Fruit fly (Drosophila melanogaster) whole organism, embryonic: Measurements from ENCODE around the gene Muted.

ENCODE experiments used
- Adf1 ChIP-seq: fragments of 200-800 bp; sonication (Bioruptor generic); IDR thresholded peaks from 2 replicates; pipeline ENCODE4 v1.3.6; 2022; ENCODE audit warnings: missing biosample characterization, missing genetic modification characterization
- Antp ChIP-seq: fragments of 200-800 bp; sonication (Bioruptor generic); optimal IDR thresholded peaks from 3 replicates; lab custom pipeline; 2016; ENCODE audit warnings: missing biosample characterization, missing genetic modification characterization
- Asciz ChIP-seq: fragments of 200-800 bp; sonication (Bioruptor generic); optimal IDR thresholded peaks from 2 replicates; lab custom pipeline; 2017; ENCODE audit warnings: missing biosample characterization, mild to moderate bottlenecking, missing genetic modification characterization, missing genetic modification reagents
- Awh ChIP-seq: fragments of 200-800 bp; sonication (Bioruptor generic); IDR thresholded peaks from 2 replicates; pipeline ENCODE4, ENCODE4 v1.3.6; 2022; ENCODE audit warnings: missing biosample characterization, missing genetic modification characterization
- CG10147 ChIP-seq: fragments of 200-800 bp; sonication (Bioruptor generic); optimal IDR thresholded peaks from 2 replicates; lab custom pipeline; 2019; ENCODE audit warnings: missing biosample characterization, mild to moderate bottlenecking, missing genetic modification characterization, moderate library complexity
- CG10462 ChIP-seq: fragments of 200-800 bp; sonication (Bioruptor generic); optimal IDR thresholded peaks from 2 replicates; lab custom pipeline; 2016; ENCODE audit warnings: missing biosample characterization, missing genetic modification characterization
- CG12744 ChIP-seq: fragments of 200-800 bp; sonication (Bioruptor generic); optimal IDR thresholded peaks from 2 replicates; lab custom pipeline; 2016; ENCODE audit warnings: missing biosample characterization, missing genetic modification characterization
- CG13424 ChIP-seq: fragments of 200-800 bp; sonication (Bioruptor generic); optimal IDR thresholded peaks from 2 replicates; lab custom pipeline; 2019; ENCODE audit warnings: missing biosample characterization, mild to moderate bottlenecking, missing genetic modification characterization, moderate library complexity
- CG13624 ChIP-seq: fragments of 200-800 bp; sonication (Bioruptor generic); optimal IDR thresholded peaks from 2 replicates; lab custom pipeline; 2016; ENCODE audit warnings: missing biosample characterization, missing genetic modification characterization
- CG17802 ChIP-seq: fragments of 200-800 bp; sonication (Bioruptor generic); optimal IDR thresholded peaks from 2 replicates; lab custom pipeline; 2018; ENCODE audit warnings: missing biosample characterization, mild to moderate bottlenecking, missing genetic modification characterization, moderate library complexity
- CG17912 ChIP-seq: fragments of 200-800 bp; sonication (Bioruptor generic); optimal IDR thresholded peaks from 2 replicates; lab custom pipeline; 2018; ENCODE audit warnings: missing biosample characterization, mild to moderate bottlenecking, missing genetic modification characterization
- CG2199 ChIP-seq: fragments of 200-800 bp; sonication (Bioruptor generic); IDR thresholded peaks from 3 replicates; pipeline ENCODE4 v1.3.6; 2022; ENCODE audit warnings: missing biosample characterization, missing genetic modification characterization
- CG2678 ChIP-seq: fragments of 200-800 bp; sonication (Bioruptor generic); optimal IDR thresholded peaks from 3 replicates; lab custom pipeline; 2019; ENCODE audit warnings: missing biosample characterization, mild to moderate bottlenecking, missing genetic modification characterization, moderate library complexity
- CG31441 ChIP-seq: fragments of 200-800 bp; sonication (Bioruptor generic); IDR thresholded peaks from 2 replicates; pipeline ENCODE4 v1.3.6; 2022; ENCODE audit warnings: missing biosample characterization, missing genetic modification characterization
- CG32772 ChIP-seq: fragments of 200-800 bp; sonication (Bioruptor generic); IDR thresholded peaks from 2 replicates; pipeline ENCODE4 v1.3.6; 2022; ENCODE audit warnings: missing biosample characterization, missing genetic modification characterization
- CG3838 ChIP-seq: fragments of 200-800 bp; sonication (Bioruptor generic); optimal IDR thresholded peaks from 3 replicates; lab custom pipeline; 2016; ENCODE audit warnings: missing biosample characterization, missing genetic modification characterization
- CG4730 ChIP-seq: fragments of 200-800 bp; sonication (Bioruptor generic); IDR thresholded peaks from 2 replicates; pipeline ENCODE4 v1.3.6; 2022; ENCODE audit warnings: missing biosample characterization, missing genetic modification characterization
- CG9215 ChIP-seq: fragments of 200-800 bp; sonication (Bioruptor generic); IDR thresholded peaks from 2 replicates; pipeline ENCODE4 v1.3.6; 2022; ENCODE audit warnings: missing biosample characterization, missing genetic modification characterization
- Dad ChIP-seq: fragments of 200-800 bp; sonication (Bioruptor generic); optimal IDR thresholded peaks from 3 replicates; lab custom pipeline; 2016; ENCODE audit warnings: missing biosample characterization, missing genetic modification characterization
- Dip3 ChIP-seq: fragments of 200-800 bp; sonication (Bioruptor generic); optimal IDR thresholded peaks from 3 replicates; lab custom pipeline; 2016; ENCODE audit warnings: missing biosample characterization, missing genetic modification characterization
- Dll ChIP-seq: fragments of 200-800 bp; sonication (Bioruptor generic); IDR thresholded peaks from 4 replicates; pipeline ENCODE4 v1.3.6; 2022; ENCODE audit warnings: missing biosample characterization, missing genetic modification characterization; ENCODE audit not compliant: partially characterized antibody
- E2f1 ChIP-seq: fragments of 200-800 bp; sonication (Bioruptor generic); IDR thresholded peaks from 2 replicates; pipeline ENCODE4 v1.3.6; 2022; ENCODE audit warnings: missing biosample characterization, missing genetic modification characterization
- Ets65A ChIP-seq: fragments of 200-800 bp; sonication (Bioruptor generic); peaks from one replicate; lab custom pipeline; 2016; ENCODE audit warnings: missing biosample characterization, missing genetic modification characterization
- Hey ChIP-seq: fragments of 200-800 bp; sonication (Bioruptor generic); optimal IDR thresholded peaks from 3 replicates; lab custom pipeline; 2018; ENCODE audit warnings: missing biosample characterization, mild to moderate bottlenecking, missing genetic modification characterization
- NC2β ChIP-seq: fragments of 200-800 bp; sonication (Bioruptor generic); optimal IDR thresholded peaks from 2 replicates; lab custom pipeline; 2016; ENCODE audit warnings: missing biosample characterization, missing genetic modification characterization
- Pdp1 ChIP-seq, 2 experiments: fragments of 200-800 bp; sonication (Bioruptor generic); optimal IDR thresholded peaks; 3 replicates each; lab custom pipeline; 2016; ENCODE audit warnings: missing biosample characterization in 2 of 2, missing genetic modification characterization in 2 of 2, mild to moderate bottlenecking in 1 of 2, moderate library complexity in 1 of 2
- Sox100B ChIP-seq: fragments of 200-800 bp; sonication (Bioruptor generic); optimal IDR thresholded peaks from 3 replicates; lab custom pipeline; 2018; ENCODE audit warnings: missing biosample characterization, mild to moderate bottlenecking, missing genetic modification characterization
- Spps ChIP-seq: fragments of 200-800 bp; sonication (Bioruptor generic); optimal IDR thresholded peaks from 2 replicates; lab custom pipeline; 2018; ENCODE audit warnings: missing biosample characterization, mild to moderate bottlenecking, missing genetic modification characterization
- Vsx1 ChIP-seq: fragments of 200-800 bp; sonication (Bioruptor generic); optimal IDR thresholded peaks from 2 replicates; lab custom pipeline; 2017; ENCODE audit warnings: missing biosample characterization, mild to moderate bottlenecking, missing genetic modification characterization, missing genetic modification reagents
- abd-A ChIP-seq: fragments of 200-800 bp; sonication (Bioruptor generic); optimal IDR thresholded peaks from 3 replicates; lab custom pipeline; 2019; ENCODE audit warnings: missing biosample characterization, mild to moderate bottlenecking, missing genetic modification characterization, moderate library complexity
- ac ChIP-seq: fragments of 200-800 bp; sonication (Bioruptor generic); optimal IDR thresholded peaks from 3 replicates; lab custom pipeline; 2017; ENCODE audit warnings: missing biosample characterization, mild to moderate bottlenecking, missing genetic modification characterization
- bsh ChIP-seq, 2 experiments: fragments of 200-800 bp; sonication (Bioruptor generic); optimal IDR thresholded peaks; 2 replicates each; lab custom pipeline; 2017 to 2018; ENCODE audit warnings: mild to moderate bottlenecking in 2 of 2, missing biosample characterization in 2 of 2, missing genetic modification characterization in 2 of 2, moderate library complexity in 1 of 2
- caup ChIP-seq: fragments of 200-800 bp; sonication (Bioruptor generic); optimal IDR thresholded peaks from 3 replicates; lab custom pipeline; 2017; ENCODE audit warnings: missing biosample characterization, mild to moderate bottlenecking, missing genetic modification characterization, moderate library complexity; ENCODE audit not compliant: severe bottlenecking
- dysf ChIP-seq: fragments of 200-800 bp; sonication (Bioruptor generic); IDR thresholded peaks from 3 replicates; pipeline ENCODE4 v1.3.6; 2022; ENCODE audit warnings: missing biosample characterization, missing genetic modification characterization
- en ChIP-seq: fragments of 200-800 bp; sonication (Bioruptor generic); optimal IDR thresholded peaks from 2 replicates; lab custom pipeline; 2016; ENCODE audit warnings: missing biosample characterization, missing genetic modification characterization
- exex ChIP-seq: fragments of 200-800 bp; sonication (Bioruptor generic); optimal IDR thresholded peaks from 4 replicates; lab custom pipeline; 2018; ENCODE audit warnings: missing biosample characterization, mild to moderate bottlenecking, missing genetic modification characterization, moderate library complexity
- eyg ChIP-seq: fragments of 200-800 bp; sonication (Bioruptor generic); optimal IDR thresholded peaks from 3 replicates; lab custom pipeline; 2016; ENCODE audit warnings: missing biosample characterization, missing genetic modification characterization
- fru ChIP-seq: fragments of >200 bp; optimal IDR thresholded peaks from 2 replicates; lab custom pipeline; 2017
- her ChIP-seq: fragments of 200-800 bp; sonication (Bioruptor generic); optimal IDR thresholded peaks from 2 replicates; lab custom pipeline; 2016; ENCODE audit warnings: missing biosample characterization, missing genetic modification characterization
- inv ChIP-seq: fragments of 200-800 bp; sonication (Bioruptor generic); IDR thresholded peaks from 2 replicates; pipeline ENCODE4 v1.3.6; 2022; ENCODE audit warnings: missing biosample characterization, missing genetic modification characterization; ENCODE audit not compliant: partially characterized antibody
- knrl ChIP-seq: fragments of 200-800 bp; sonication (Bioruptor generic); IDR thresholded peaks from 3 replicates; pipeline ENCODE4 v1.3.6; 2022; ENCODE audit warnings: missing biosample characterization, missing genetic modification characterization; ENCODE audit not compliant: partially characterized antibody
- lmd ChIP-seq: fragments of 200-800 bp; sonication (Bioruptor generic); IDR thresholded peaks from 2 replicates; pipeline ENCODE4 v1.3.6; 2022; ENCODE audit warnings: missing biosample characterization, missing genetic modification characterization
- mirr ChIP-seq: fragments of 200-800 bp; sonication (Bioruptor generic); optimal IDR thresholded peaks from 3 replicates; lab custom pipeline; 2018; ENCODE audit warnings: missing biosample characterization, mild to moderate bottlenecking, missing genetic modification characterization
- mld ChIP-seq: fragments of 200-800 bp; sonication (Bioruptor generic); IDR thresholded peaks from 3 replicates; pipeline ENCODE4 v1.3.6; 2022; ENCODE audit warnings: missing biosample characterization, missing genetic modification characterization; ENCODE audit not compliant: partially characterized antibody
- oc ChIP-seq: fragments of 200-800 bp; sonication (Bioruptor generic); optimal IDR thresholded peaks from 2 replicates; lab custom pipeline; 2018; ENCODE audit warnings: missing biosample characterization, mild to moderate bottlenecking, missing genetic modification characterization, moderate library complexity
- prd ChIP-seq, 3 experiments: fragments of >200 bp in 2 of 3; fragments of 200-800 bp in 1 of 3; sonication (Bioruptor generic) in 1 of 3; optimal IDR thresholded peaks in 2 of 3; IDR thresholded peaks in 1 of 3; 2 replicates in 2 of 3; 3 replicates in 1 of 3; pipeline versions ENCODE4 v1.3.6 to Lab custom; 2017 to 2022; ENCODE audit warnings: missing biosample characterization in 1 of 3, missing genetic modification characterization in 1 of 3
- sd ChIP-seq: fragments of 200-800 bp; sonication (Bioruptor generic); optimal IDR thresholded peaks from 3 replicates; lab custom pipeline; 2018; ENCODE audit warnings: missing biosample characterization, mild to moderate bottlenecking, missing genetic modification characterization, moderate library complexity
- tna ChIP-seq: fragments of 200-800 bp; sonication (Bioruptor generic); IDR thresholded peaks from 2 replicates; pipeline ENCODE4 v1.3.6; 2022; ENCODE audit warnings: missing biosample characterization, missing genetic modification characterization; ENCODE audit not compliant: partially characterized antibody
- vvl ChIP-seq: fragments of 200-800 bp; sonication (Bioruptor generic); IDR thresholded peaks from 2 replicates; pipeline ENCODE4 v1.3.6; 2022; ENCODE audit warnings: missing biosample characterization, missing genetic modification characterization

Muted gene

dm6 chr3R:22328665-22329350 lies 33.6 kb upstream of the Muted start, which contains the start of gene CG7080 (continued):
- TF ChIP-seq Adf1 (GFP tag; lab: Robert Waterston, UW) (no peak), en (GFP tag; lab: Kevin White, UChicago) (no peak), mld (no peak), prd (optimal IDR thresholded peaks at IDR 0.05; lab: Kevin White, UChicago) (no peak), prd (GFP tag; IDR thresholded peaks at IDR 0.05; lab: Robert Waterston, UW) (peak; percentile 25; the same call in 1 of the 3 replicates), Antp (no peak), mirr (no peak), E2f1 (no peak), ac (no peak), CG2678 (tag; lab: Kevin White, UChicago) (peak; percentile 31), CG17802 (tag; lab: Kevin White, UChicago) (no peak), Asciz (GFP tag; lab: Kevin White, UChicago) (peak; percentile 19), eyg (GFP tag; lab: Kevin White, UChicago) (no peak), CG17912 (GFP tag; lab: Kevin White, UChicago) (no peak), CG32772 (GFP tag; lab: Robert Waterston, UW) (0 out of 2 replicates have a peak, but pooled peaks have one; percentile 41), CG9215 (no peak), Sox100B (GFP tag; lab: Kevin White, UChicago) (peak; percentile 34), exex (tag; lab: Kevin White, UChicago) (no peak), CG4730 (GFP tag; lab: Robert Waterston, UW) (no peak), CG3838 (GFP tag; lab: Kevin White, UChicago) (no peak), CG12744 (GFP tag; lab: Kevin White, UChicago) (no peak), dysf (0 out of 3 replicates have a peak, but pooled peaks have one; percentile 20), NC2β (GFP tag; lab: Kevin White, UChicago) (no peak), CG13424 (peak; percentile 34), CG13624 (GFP tag; lab: Kevin White, UChicago) (no peak), Dll (GFP tag; lab: Robert Waterston, UW) (no peak), Spps (no peak), CG10147 (GFP tag; lab: Kevin White, UChicago) (no peak)

- TF ChIP-seq oc (tag; lab: Kevin White, UChicago) (peak; percentile 18), bsh (GFP tag; optimal IDR thresholded peaks at IDR 0.05; lab: Kevin White, UChicago) (no peak), inv (GFP tag; lab: Robert Waterston, UW) (no peak), vvl (peak; percentile 83), Pdp1 (GFP tag; optimal IDR thresholded peaks at IDR 0.05; lab: Kevin White, UChicago) (no peak), Dip3 (GFP tag; lab: Kevin White, UChicago) (no peak), Vsx1 (peak; percentile 66), CG10462 (GFP tag; lab: Kevin White, UChicago) (no peak), CG2199 (no peak), CG31441 (no peak), CG2678 (tag; lab: Kevin White, UChicago) (no peak), knrl (GFP tag; lab: Robert Waterston, UW) (no peak), lmd (GFP tag; lab: Robert Waterston, UW) (no peak), sd (tag; lab: Kevin White, UChicago) (peak; percentile 20), her (GFP tag; lab: Kevin White, UChicago) (no peak), caup (no peak), fru (lab: Kevin White, UChicago) (no peak), tna (no peak), Hey (tag; lab: Kevin White, UChicago) (no peak), abd-A (tag; lab: Kevin White, UChicago) (peak; percentile 72), Dad (no peak), Ets65A (GFP tag; lab: Kevin White, UChicago) (peak; percentile 78), Awh (GFP tag; lab: Robert Waterston, UW) (peak; percentile 72; the same call in 1 of the 2 replicates)
Observed at dm6 chr3R:22330512-22331119, 31.8 kb upstream of the Muted start, which contains the start of gene CG33721. CG33721 (plus strand) TSS chr3R:22331069.
